Worm (Caenorhabditis elegans) whole organism, young adult: ENCODE results near the gene C25E10.5.

ENCODE experiments used
- D2030.7 ChIP-seq: fragments of 200-800 bp; sonication (Bioruptor generic); IDR thresholded peaks from 2 replicates; pipeline ENCODE4 v1.3.6; 2022; ENCODE audit warnings: missing genetic modification reagents, missing genetic modification characterization, missing compliant biosample characterization
- F33H1.4 ChIP-seq: fragments of 200-800 bp; sonication (Bioruptor generic); IDR thresholded peaks from 2 replicates; pipeline ENCODE4 v1.3.6; 2022; ENCODE audit warnings: missing genetic modification reagents, missing genetic modification characterization, missing compliant biosample characterization
- F37B4.10 ChIP-seq: fragments of 200-800 bp; sonication (Bioruptor generic); IDR thresholded peaks from 2 replicates; pipeline ENCODE4 v1.3.6; 2022; ENCODE audit warnings: missing genetic modification characterization, missing compliant biosample characterization
- F49E8.2 ChIP-seq: sonication (generic microtip); optimal IDR thresholded peaks from 3 replicates; lab custom pipeline; 2017; ENCODE audit warnings: missing genetic modification characterization, mild to moderate bottlenecking, missing compliant biosample characterization, antibody characterized with exemption, moderate library complexity; ENCODE audit not compliant: insufficient read depth
- F57C9.4 ChIP-seq: sonication (generic microtip); optimal IDR thresholded peaks from 2 replicates; lab custom pipeline; 2017; ENCODE audit warnings: mild to moderate bottlenecking, missing genetic modification characterization, missing compliant biosample characterization
- Y79H2A.3 ChIP-seq: fragments of 200-800 bp; sonication (Bioruptor generic); conservative IDR thresholded peaks from 2 replicates; pipeline ENCODE4 v1.3.6; 2022; ENCODE audit warnings: missing genetic modification reagents, missing genetic modification characterization, missing compliant biosample characterization
- Y95B8A.8 ChIP-seq: fragments of 200-800 bp; sonication (Bioruptor generic); IDR thresholded peaks from 2 replicates; pipeline ENCODE4 v1.3.6; 2022; ENCODE audit warnings: missing genetic modification reagents, missing genetic modification characterization, missing compliant biosample characterization
- ZK185.1 ChIP-seq: sonication (generic microtip); optimal IDR thresholded peaks from 2 replicates; lab custom pipeline; 2016; ENCODE audit warnings: mild to moderate bottlenecking, missing genetic modification characterization, missing compliant biosample characterization; ENCODE audit not compliant: poor library complexity, severe bottlenecking
- akir-1 ChIP-seq: fragments of 200-800 bp; sonication (Bioruptor generic); optimal IDR thresholded peaks from 2 replicates; lab custom pipeline; 2018; ENCODE audit warnings: mild to moderate bottlenecking, missing genetic modification characterization, moderate library complexity, missing compliant biosample characterization
- aptf-3 ChIP-seq: fragments of 200-800 bp; sonication (Bioruptor generic); IDR thresholded peaks from 2 replicates; pipeline ENCODE4 v1.3.6; 2022; ENCODE audit warnings: missing genetic modification characterization, missing compliant biosample characterization
- atf-7 ChIP-seq: sonication (generic microtip); optimal IDR thresholded peaks from 2 replicates; lab custom pipeline; 2017; ENCODE audit warnings: mild to moderate bottlenecking, missing genetic modification characterization, missing compliant biosample characterization
- attf-3 ChIP-seq: fragments of 200-800 bp; sonication (Bioruptor generic); conservative IDR thresholded peaks from 2 replicates; pipeline ENCODE4 v1.3.6; 2022; ENCODE audit warnings: missing genetic modification reagents, missing genetic modification characterization, missing compliant biosample characterization
- bed-1 ChIP-seq: fragments of 200-800 bp; sonication (Bioruptor generic); IDR thresholded peaks from 2 replicates; pipeline ENCODE4 v1.3.6; 2022; ENCODE audit warnings: missing genetic modification reagents, missing genetic modification characterization, missing compliant biosample characterization
- ceh-40 ChIP-seq: fragments of 200-800 bp; sonication (Bioruptor generic); IDR thresholded peaks from 2 replicates; pipeline ENCODE4 v1.3.6; 2022; ENCODE audit warnings: missing genetic modification characterization, missing compliant biosample characterization
- ceh-79 ChIP-seq: sonication (generic microtip); optimal IDR thresholded peaks from 2 replicates; lab custom pipeline; 2017; ENCODE audit warnings: mild to moderate bottlenecking, missing genetic modification characterization, missing compliant biosample characterization
- die-1 ChIP-seq: sonication (generic microtip); optimal IDR thresholded peaks from 2 replicates; lab custom pipeline; 2016; ENCODE audit warnings: missing genotype, mild to moderate bottlenecking, missing genetic modification characterization, missing compliant biosample characterization
- dpff-1 ChIP-seq: sonication (generic microtip); optimal IDR thresholded peaks from 2 replicates; lab custom pipeline; 2017; ENCODE audit warnings: mild to moderate bottlenecking, missing genetic modification characterization, missing compliant biosample characterization
- egl-18 ChIP-seq: fragments of 200-800 bp; sonication (Bioruptor generic); IDR thresholded peaks from 2 replicates; pipeline ENCODE4 v1.3.6; 2022; ENCODE audit warnings: missing genetic modification reagents, missing genetic modification characterization, missing compliant biosample characterization
- egrh-3 ChIP-seq: fragments of 200-800 bp; sonication (Bioruptor generic); IDR thresholded peaks from 2 replicates; pipeline ENCODE4 v1.3.6; 2022; ENCODE audit warnings: missing genetic modification reagents, missing genetic modification characterization, missing compliant biosample characterization
- hrde-1 ChIP-seq: sonication (generic microtip); optimal IDR thresholded peaks from 2 replicates; lab custom pipeline; 2016; ENCODE audit warnings: missing genetic modification characterization, mild to moderate bottlenecking, missing compliant biosample characterization, moderate library complexity, missing genotype, missing genetic modification reagents, borderline replicate concordance
- nfya-1 ChIP-seq: sonication (generic microtip); optimal IDR thresholded peaks from 2 replicates; lab custom pipeline; 2017; ENCODE audit warnings: antibody characterized with exemption, missing compliant biosample characterization, missing genetic modification characterization, borderline replicate concordance; ENCODE audit not compliant: insufficient read depth
- nhr-179 ChIP-seq: sonication (generic microtip); optimal IDR thresholded peaks from 2 replicates; lab custom pipeline; 2016; ENCODE audit warnings: mild to moderate bottlenecking, missing genetic modification characterization, missing compliant biosample characterization
- nhr-90 ChIP-seq: sonication (generic microtip); optimal IDR thresholded peaks from 2 replicates; lab custom pipeline; 2016; ENCODE audit warnings: missing genotype, mild to moderate bottlenecking, missing genetic modification characterization, missing compliant biosample characterization
- pbrm-1 ChIP-seq: fragments of 200-800 bp; sonication (Bioruptor generic); IDR thresholded peaks from 2 replicates; pipeline ENCODE4 v1.3.6; 2022; ENCODE audit warnings: missing genetic modification reagents, missing genetic modification characterization, missing compliant biosample characterization
- repo-1 ChIP-seq: sonication (generic microtip); optimal IDR thresholded peaks from 2 replicates; lab custom pipeline; 2017; ENCODE audit warnings: mild to moderate bottlenecking, missing genetic modification characterization, missing compliant biosample characterization
- sea-2 ChIP-seq: fragments of 200-800 bp; sonication (Bioruptor generic); IDR thresholded peaks from 2 replicates; pipeline ENCODE4 v1.3.6; 2022; ENCODE audit warnings: missing genetic modification characterization, missing compliant biosample characterization
- snpc-1.1 ChIP-seq: sonication (generic microtip); optimal IDR thresholded peaks from 2 replicates; lab custom pipeline; 2017; ENCODE audit warnings: missing genetic modification characterization, mild to moderate bottlenecking, missing compliant biosample characterization, antibody characterized with exemption, moderate library complexity, missing genotype, missing genetic modification reagents; ENCODE audit not compliant: insufficient read depth
- snpc-1.3 ChIP-seq: sonication (generic microtip); optimal IDR thresholded peaks from 2 replicates; lab custom pipeline; 2017; ENCODE audit warnings: missing genetic modification characterization, mild to moderate bottlenecking, missing compliant biosample characterization, antibody characterized with exemption, moderate library complexity, missing genotype, missing genetic modification reagents; ENCODE audit not compliant: insufficient read depth
- snpc-4 ChIP-seq, 5 experiments: fragments of 150-350 bp in 1 of 5; sonication (generic microtip) in 4 of 5; optimal IDR thresholded peaks; 2 replicates each; lab custom pipeline; 2014 to 2018; ENCODE audit warnings: missing genetic modification characterization in 5 of 5, missing biosample characterization in 3 of 5, antibody characterized with exemption in 2 of 5, mild to moderate bottlenecking in 2 of 5, missing compliant biosample characterization in 2 of 5, missing genotype in 2 of 5, moderate library complexity in 2 of 5, missing genetic modification reagents in 1 of 5
- unc-62 ChIP-seq: fragments of 150-350 bp; optimal IDR thresholded peaks from 2 replicates; lab custom pipeline; 2014; ENCODE audit warnings: missing biosample characterization, missing genetic modification reagents, missing genetic modification characterization
- xnd-1 ChIP-seq: sonication (generic microtip); optimal IDR thresholded peaks from 2 replicates; lab custom pipeline; 2016; ENCODE audit warnings: missing genotype, missing genetic modification reagents, missing genetic modification characterization, missing compliant biosample characterization
- zim-3 ChIP-seq: sonication (generic microtip); optimal IDR thresholded peaks from 2 replicates; lab custom pipeline; 2017; ENCODE audit warnings: mild to moderate bottlenecking, missing genetic modification characterization, moderate library complexity, missing compliant biosample characterization
- ztf-28 ChIP-seq: fragments of 200-800 bp; sonication (Bioruptor generic); IDR thresholded peaks from 2 replicates; pipeline ENCODE4 v1.3.6; 2022; ENCODE audit warnings: missing genetic modification reagents, missing genetic modification characterization, missing compliant biosample characterization

C25E10.5 gene

ce11 chrV:9016479-9016878, 13.9 kb upstream of the C25E10.5 start, which contains the start of gene oac-40:
TSS of gene oac-40 (plus strand) at chrV:9016779.
- no peak for TF ChIP-seq nhr-90 (tag; lab: Kevin White, UChicago)

ce11 chrV:9018871-9019270, 11.5 kb upstream of the C25E10.5 start:
- TF ChIP-seq bed-1 (GFP tag; lab: Robert Waterston, UW) (no peak), hrde-1 (tag; lab: Kevin White, UChicago) (no peak), egl-18 (GFP tag; lab: Robert Waterston, UW) (no peak), attf-3 (GFP tag; lab: Robert Waterston, UW) (no peak), ceh-79 (no peak), F49E8.2 (tag; lab: Kevin White, UChicago) (no peak), die-1 (no peak), D2030.7 (GFP tag; lab: Robert Waterston, UW) (no peak), dpff-1 (tag; lab: Kevin White, UChicago) (no peak)

ce11 chrV:9022078-9022477, 8.3 kb upstream of the C25E10.5 start, which contains the start of gene oac-41:
TSS of gene oac-41 (minus strand) at chrV:9022178.
- TF ChIP-seq aptf-3 (GFP tag; lab: Robert Waterston, UW): no peak
- TF ChIP-seq F37B4.10 (GFP tag; lab: Robert Waterston, UW): no peak
- no peak for TF ChIP-seq pbrm-1
- no peak for TF ChIP-seq ceh-79
- no peak for TF ChIP-seq snpc-1.3
- TF ChIP-seq repo-1: no peak
- no peak for TF ChIP-seq snpc-1.1 (tag; lab: Kevin White, UChicago)

ce11 chrV:9024713-9025112, 5.6 kb upstream of the C25E10.5 start, which contains the start of gene bus-1:
TSS of gene bus-1 (minus strand) at chrV:9024813.
- no peak for TF ChIP-seq nhr-179 (tag; lab: Kevin White, UChicago)
- TF ChIP-seq sea-2 (GFP tag; lab: Robert Waterston, UW): no peak
- TF ChIP-seq Y95B8A.8 (GFP tag; lab: Robert Waterston, UW): no peak
- no peak for TF ChIP-seq F33H1.4 (GFP tag; lab: Robert Waterston, UW)
- no peak for TF ChIP-seq snpc-4 (GFP tag; optimal IDR thresholded peaks at IDR 0.05; lab: Kevin White, UChicago)
- TF ChIP-seq snpc-4 (tag; optimal IDR thresholded peaks at IDR 0.05; lab: Kevin White, UChicago): no peak
- no peak for TF ChIP-seq nfya-1 (tag; lab: Kevin White, UChicago)

- TF ChIP-seq dpff-1 (tag; lab: Kevin White, UChicago) (no peak), unc-62 (GFP tag; lab: Kevin White, UChicago) (no peak), zim-3 (tag; lab: Kevin White, UChicago) (no peak), xnd-1 (tag; lab: Kevin White, UChicago) (no peak), ceh-40 (GFP tag; lab: Robert Waterston, UW) (no peak), Y79H2A.3 (no peak), ztf-28 (GFP tag; lab: Robert Waterston, UW) (no peak), F57C9.4 (tag; lab: Kevin White, UChicago) (no peak), atf-7 (tag; lab: Kevin White, UChicago) (no peak), akir-1 (GFP tag; lab: Kevin White, UChicago) (no peak), egrh-3 (no peak), ZK185.1 (tag; lab: Kevin White, UChicago) (no peak)
- TF ChIP-seq, all 124 proteins: peak for 0
These were observed 2.9 kb downstream of the C25E10.5 start, which contains the start of gene C25E10.4 for ce11 chrV:9033267-9033666. TSS of gene C25E10.4 (plus strand) at chrV:9033567.
